Fruit fly (Drosophila melanogaster) whole organism, adult: ENCODE measurements around the gene S-Lap2.
A peak's percentile ranks its signal among the peaks of the same experiment; 100 is the strongest.

Experiments
- CG12768 ChIP-seq: fragments of 200-800 bp; sonication (Bioruptor generic); optimal IDR thresholded peaks from 2 replicates; lab custom pipeline; 2017; ENCODE audit warnings: missing biosample characterization, missing genetic modification characterization, mild to moderate bottlenecking, moderate library complexity, missing genetic modification reagents
- CG33017 ChIP-seq: fragments of 200-800 bp; sonication (Bioruptor generic); optimal IDR thresholded peaks from 2 replicates; lab custom pipeline; 2018; ENCODE audit warnings: missing biosample characterization, mild to moderate bottlenecking, missing genetic modification characterization, moderate library complexity
- Crg-1 ChIP-seq: fragments of 200-800 bp; sonication (Bioruptor generic); optimal IDR thresholded peaks from 2 replicates; lab custom pipeline; 2016; ENCODE audit warnings: missing biosample characterization, missing genetic modification characterization
- kay ChIP-seq: fragments of 200-800 bp; sonication (Bioruptor generic); peaks from one replicate; lab custom pipeline; 2016; ENCODE audit warnings: missing biosample characterization, missing genetic modification characterization, borderline replicate concordance

dm6 chr3L:8582105-8582707 is 37.5 kb upstream of the S-Lap2 start:
- no peak for TF ChIP-seq CG12768 (GFP tag; lab: Kevin White, UChicago)
- no peak for TF ChIP-seq Crg-1 (GFP tag; lab: Kevin White, UChicago)
- no peak for TF ChIP-seq CG33017 (tag; lab: Kevin White, UChicago)
- TF ChIP-seq kay, result peak; percentile 40
